Worm (Caenorhabditis elegans): Measurements from ENCODE around the gene cex-1.

cex-1 gene

DNA sequence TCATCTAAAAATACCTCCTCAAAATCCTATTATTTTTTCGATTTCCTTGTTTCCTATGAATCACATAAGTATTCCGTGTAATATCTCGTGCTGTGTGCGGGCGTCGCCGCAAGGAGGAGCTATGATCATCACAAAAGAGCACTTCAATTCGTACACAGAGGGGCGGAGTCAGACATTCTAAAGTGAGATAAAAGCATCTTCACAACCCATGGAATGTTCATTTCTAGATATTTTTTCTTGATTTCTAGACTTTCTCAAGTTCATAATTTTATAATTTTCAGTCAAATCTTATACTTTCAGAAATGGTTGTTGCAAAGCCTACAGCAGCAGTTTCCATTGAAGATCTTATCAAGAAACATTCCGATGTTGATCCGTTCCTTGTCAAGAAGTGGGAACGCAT is at the start of gene cex-1:
cex-1 (plus strand) TSS at position 301 of the 400 bp plus-strand sequence.
- no peak for TF ChIP-seq flt-1 (GFP tag; IDR thresholded peaks at IDR 0.05)
- no peak for TF ChIP-seq ztf-23 (GFP tag; IDR thresholded peaks at IDR 0.05)
- no peak for TF ChIP-seq klf-2 (GFP tag; conservative IDR thresholded peaks at IDR 0.05)
- no peak for TF ChIP-seq ref-1 (GFP tag; conservative IDR thresholded peaks at IDR 0.05)
- TF ChIP-seq ztf-29 (GFP tag; IDR thresholded peaks at IDR 0.05), result no peak
- TF ChIP-seq cog-1 (tag; optimal IDR thresholded peaks at IDR 0.05), result no peak
- TF ChIP-seq med-1 (GFP tag; optimal IDR thresholded peaks at IDR 0.05; ENCODE audit: insufficient read depth), result no peak
- TF ChIP-seq tab-1 (GFP tag; IDR thresholded peaks at IDR 0.05), result no peak
- TF ChIP-seq T22C8.4 (GFP tag; IDR thresholded peaks at IDR 0.05), result no peak

DNA sequence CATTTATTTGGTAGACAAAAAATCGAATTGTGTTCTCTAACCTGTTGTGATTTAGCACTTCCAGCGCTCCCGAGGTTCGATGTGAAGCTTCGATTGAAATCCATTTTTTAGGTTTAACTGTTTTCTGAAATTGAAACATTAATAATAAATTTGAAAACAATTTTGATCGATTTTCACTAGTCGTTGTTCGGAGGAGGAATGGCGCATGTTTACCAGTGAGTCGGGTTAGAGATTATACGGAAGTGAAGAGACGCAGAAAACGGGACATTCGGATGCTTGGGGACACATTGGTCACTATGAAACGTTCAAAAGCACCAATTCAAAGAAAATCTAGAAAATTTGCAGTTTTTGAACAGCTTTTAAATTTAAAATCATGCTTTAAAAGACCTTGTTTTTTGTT is 48.7 kb upstream of the cex-1 start, which contains the start of gene fbxl-3:
fbxl-3 (minus strand) TSS at position 124 of the 400 bp plus-strand sequence.
- TF ChIP-seq cog-1 (tag; optimal IDR thresholded peaks at IDR 0.05) (no peak), klf-2 (GFP tag; conservative IDR thresholded peaks at IDR 0.05) (no peak), T22C8.4 (GFP tag; IDR thresholded peaks at IDR 0.05) (no peak), ref-1 (GFP tag; conservative IDR thresholded peaks at IDR 0.05) (no peak), ztf-23 (GFP tag; IDR thresholded peaks at IDR 0.05) (no peak), med-1 (GFP tag; optimal IDR thresholded peaks at IDR 0.05; ENCODE audit: insufficient read depth) (no peak), tab-1 (GFP tag; IDR thresholded peaks at IDR 0.05) (no peak), flt-1 (GFP tag; IDR thresholded peaks at IDR 0.05) (no peak), ztf-29 (GFP tag; IDR thresholded peaks at IDR 0.05) (no peak)

DNA sequence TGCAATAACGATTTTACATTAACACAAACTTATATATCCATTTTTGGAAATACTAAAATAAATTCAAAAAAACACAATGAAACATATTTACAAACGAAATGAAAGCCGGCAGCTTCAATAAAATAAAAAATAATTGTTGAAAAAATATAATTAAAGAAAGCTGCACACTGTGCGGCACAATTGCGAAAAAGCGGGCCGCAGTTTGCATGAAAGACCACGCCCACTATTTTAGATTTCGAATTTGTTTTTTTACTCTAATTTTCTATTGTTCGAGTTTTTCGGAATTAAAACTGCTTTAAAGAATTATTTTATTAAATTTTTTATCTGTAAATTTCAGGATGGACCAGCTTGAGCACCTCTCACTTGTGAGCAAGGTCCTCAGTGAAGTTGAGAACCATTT is 48.3 kb upstream of the cex-1 start, which contains the start of gene mog-5:
mog-5 (plus strand) TSS at position 338 of the 400 bp plus-strand sequence.
- TF ChIP-seq klf-2 (GFP tag; conservative IDR thresholded peaks at IDR 0.05) (no peak; the same call in 1 of the 2 replicates), flt-1 (GFP tag; IDR thresholded peaks at IDR 0.05) (0 out of 2 replicates have a peak, but pooled peaks have one; percentile 29), tab-1 (GFP tag; IDR thresholded peaks at IDR 0.05) (0 out of 2 replicates have a peak, but pooled peaks have one; percentile 58), T22C8.4 (GFP tag; IDR thresholded peaks at IDR 0.05) (no peak), cog-1 (tag; optimal IDR thresholded peaks at IDR 0.05) (peak; percentile 8), ztf-23 (GFP tag; IDR thresholded peaks at IDR 0.05) (peak; percentile 68; the same call in 1 of the 2 replicates), ztf-29 (GFP tag; IDR thresholded peaks at IDR 0.05) (peak; percentile 87), med-1 (GFP tag; optimal IDR thresholded peaks at IDR 0.05; ENCODE audit: insufficient read depth) (peak; percentile 64)

DNA sequence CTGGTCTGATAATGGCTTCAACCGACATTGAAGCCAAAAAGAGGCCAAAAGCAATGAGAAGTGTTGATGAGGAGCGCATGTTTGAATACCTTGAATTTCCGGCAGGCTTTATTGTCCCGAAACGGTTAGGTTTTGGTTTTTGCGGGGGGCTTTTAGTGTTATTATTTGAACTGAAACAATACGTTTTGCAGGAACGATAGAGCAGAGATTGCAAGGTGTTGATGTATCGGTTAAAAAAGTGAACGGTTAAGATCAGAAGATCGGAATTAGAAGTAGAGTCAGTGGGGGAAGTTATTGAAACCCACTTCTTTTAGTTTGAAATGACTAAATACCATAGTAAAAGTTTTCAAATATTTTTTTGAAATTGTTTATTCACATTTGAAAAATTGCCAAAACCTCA is 39.9 kb upstream of the cex-1 start, which contains the start of gene clec-141:
clec-141 (minus strand) TSS at position 101 of the 400 bp plus-strand sequence.
- no peak for TF ChIP-seq klf-2 (GFP tag; conservative IDR thresholded peaks at IDR 0.05)
- TF ChIP-seq ref-1 (GFP tag; conservative IDR thresholded peaks at IDR 0.05), result no peak
- no peak for TF ChIP-seq ztf-29 (GFP tag; IDR thresholded peaks at IDR 0.05)
- no peak for TF ChIP-seq ztf-23 (GFP tag; IDR thresholded peaks at IDR 0.05)
- no peak for TF ChIP-seq flt-1 (GFP tag; IDR thresholded peaks at IDR 0.05)
- no peak for TF ChIP-seq cog-1 (tag; optimal IDR thresholded peaks at IDR 0.05)
- TF ChIP-seq tab-1 (GFP tag; IDR thresholded peaks at IDR 0.05), result no peak

DNA sequence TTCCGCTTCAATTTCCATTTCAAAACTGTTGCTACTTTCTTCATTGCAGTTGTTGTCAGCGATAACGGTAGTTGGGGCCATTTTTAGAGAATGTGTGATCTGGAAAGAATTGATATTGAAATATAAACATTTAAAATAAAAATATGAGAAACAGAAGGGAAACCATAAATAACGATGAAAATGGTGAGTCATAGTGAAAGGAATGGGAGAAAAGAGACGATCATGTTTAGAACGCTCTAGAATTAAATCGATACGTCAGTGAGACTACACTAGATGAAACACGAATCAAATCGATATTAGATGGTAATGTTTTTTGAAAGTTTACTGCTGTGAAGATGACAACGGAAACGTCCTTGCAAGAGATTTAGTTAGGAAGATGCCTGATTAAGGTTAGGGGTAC is 38.6 kb upstream of the cex-1 start, which contains the start of the genes EEED8.12 and EEED8.4:
EEED8.12 (minus strand) TSS at position 101 of the 400 bp plus-strand sequence.
EEED8.4 (plus strand) TSS at position 396 of the 400 bp plus-strand sequence.
- no peak for TF ChIP-seq ztf-23 (GFP tag; IDR thresholded peaks at IDR 0.05)
- no peak for TF ChIP-seq med-1 (GFP tag; optimal IDR thresholded peaks at IDR 0.05; ENCODE audit: insufficient read depth)

DNA sequence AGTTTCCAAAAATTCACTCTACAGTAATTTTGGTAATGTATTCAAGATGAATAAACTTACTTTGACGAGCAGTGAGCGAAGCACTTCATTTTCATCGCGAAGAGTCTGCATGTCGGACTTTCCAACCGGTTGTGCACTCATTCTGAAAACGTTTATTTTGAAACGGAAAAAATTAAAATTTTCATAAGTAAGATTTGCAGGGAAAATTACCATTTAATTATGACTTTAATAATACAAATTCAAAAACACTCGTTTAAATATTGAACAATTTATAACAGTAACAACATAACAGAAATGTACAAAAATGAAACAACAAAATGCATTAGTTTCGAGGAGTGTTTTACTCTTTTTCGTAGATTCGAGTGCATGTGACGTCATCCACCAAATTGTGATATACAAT is 35.0 kb upstream of the cex-1 start, which contains the start of the genes EEED8.13 and EEED8.18:
EEED8.13 (minus strand) TSS at position 101 of the 400 bp plus-strand sequence.
EEED8.18 (minus strand) TSS at position 144 of the 400 bp plus-strand sequence.
- TF ChIP-seq cog-1 (tag; optimal IDR thresholded peaks at IDR 0.05) (no peak), flt-1 (GFP tag; IDR thresholded peaks at IDR 0.05) (no peak), T22C8.4 (GFP tag; IDR thresholded peaks at IDR 0.05) (no peak), ztf-29 (GFP tag; IDR thresholded peaks at IDR 0.05) (no peak), klf-2 (GFP tag; conservative IDR thresholded peaks at IDR 0.05) (no peak), ztf-23 (GFP tag; IDR thresholded peaks at IDR 0.05) (no peak), med-1 (GFP tag; optimal IDR thresholded peaks at IDR 0.05; ENCODE audit: insufficient read depth) (no peak), ref-1 (GFP tag; conservative IDR thresholded peaks at IDR 0.05) (no peak), tab-1 (GFP tag; IDR thresholded peaks at IDR 0.05) (no peak)

DNA sequence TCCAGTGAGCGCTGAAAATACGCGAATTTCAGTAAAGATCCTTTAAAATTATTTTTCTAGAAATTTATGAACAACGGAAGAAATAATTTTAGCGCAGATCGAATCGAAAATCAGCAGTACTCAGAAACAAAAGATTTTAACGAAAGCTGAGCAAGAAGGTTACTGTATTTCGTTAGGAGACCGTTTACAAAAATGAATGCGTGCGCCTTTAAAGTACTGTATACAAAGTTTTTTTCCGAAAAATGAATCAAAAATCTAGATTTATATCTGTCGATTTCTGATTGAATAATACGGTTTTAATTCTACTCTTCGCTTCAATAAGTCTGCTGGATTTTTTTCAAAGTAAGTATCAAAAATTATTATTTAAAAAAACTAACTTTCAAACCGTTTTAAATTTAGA is 33.4 kb upstream of the cex-1 start, which contains the start of the genes EEED8.14 and EEED8.3:
EEED8.14 (minus strand) TSS at position 13 of the 400 bp plus-strand sequence.
EEED8.3 (plus strand) TSS at position 237 of the 400 bp plus-strand sequence.
- TF ChIP-seq tab-1 (GFP tag; IDR thresholded peaks at IDR 0.05), result no peak
- TF ChIP-seq T22C8.4 (GFP tag; IDR thresholded peaks at IDR 0.05), result no peak
- no peak for TF ChIP-seq klf-2 (GFP tag; conservative IDR thresholded peaks at IDR 0.05)
- no peak for TF ChIP-seq ztf-29 (GFP tag; IDR thresholded peaks at IDR 0.05)
- TF ChIP-seq med-1 (GFP tag; optimal IDR thresholded peaks at IDR 0.05; ENCODE audit: insufficient read depth), result no peak
- no peak for TF ChIP-seq cog-1 (tag; optimal IDR thresholded peaks at IDR 0.05)
- no peak for TF ChIP-seq ztf-23 (GFP tag; IDR thresholded peaks at IDR 0.05)
- TF ChIP-seq ref-1 (GFP tag; conservative IDR thresholded peaks at IDR 0.05), result no peak
- TF ChIP-seq flt-1 (GFP tag; IDR thresholded peaks at IDR 0.05), result no peak

DNA sequence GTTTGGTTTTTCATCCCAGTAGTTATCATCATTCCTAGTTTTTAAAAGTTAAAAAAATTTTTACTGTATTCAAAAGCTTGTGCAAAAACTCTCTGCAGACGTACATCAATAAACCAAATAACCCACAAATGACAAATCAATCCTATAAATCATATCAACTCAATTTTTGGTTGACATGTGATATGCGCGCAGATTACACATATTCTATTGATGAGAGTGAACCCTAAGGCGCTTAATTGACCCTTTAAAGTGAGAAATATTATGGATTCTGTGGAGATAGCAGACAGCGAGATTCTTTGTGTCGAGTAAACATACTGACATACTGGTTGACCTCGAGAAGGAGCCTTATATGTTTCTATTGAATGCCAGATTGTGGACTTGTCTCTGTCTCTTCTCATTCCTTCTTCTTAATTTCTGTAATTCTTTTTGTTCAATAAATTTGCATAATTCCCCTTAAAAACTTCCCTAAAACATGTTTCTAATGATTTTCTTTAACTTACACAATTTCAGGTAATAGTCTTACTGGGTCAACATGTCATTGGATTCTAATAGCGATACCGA is 31.2 kb upstream of the cex-1 start, which contains the start of gene EEED8.2:
EEED8.2 (plus strand) TSS at position 511 of the 561 bp plus-strand sequence.
- TF ChIP-seq T22C8.4 (GFP tag; IDR thresholded peaks at IDR 0.05) (no peak), cog-1 (tag; optimal IDR thresholded peaks at IDR 0.05) (peak; percentile 11)

DNA sequence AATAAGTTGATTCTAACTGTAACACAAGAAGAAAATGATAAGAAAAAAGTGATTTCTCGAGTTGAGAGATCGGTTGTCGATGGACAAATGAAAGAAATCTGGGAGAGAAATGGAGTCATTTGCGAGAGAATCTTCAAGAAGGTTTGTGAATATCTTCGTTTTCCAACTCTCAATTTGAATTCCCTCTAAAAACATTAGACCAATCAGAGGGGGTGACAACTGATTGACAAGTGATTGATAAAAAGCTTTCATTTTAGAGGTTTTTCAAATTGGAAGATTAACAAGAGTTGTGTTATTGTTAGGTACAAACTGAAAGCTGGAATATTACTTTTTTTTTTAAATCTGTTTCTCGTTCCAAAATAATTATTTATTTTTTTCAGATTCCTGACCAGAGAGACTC is 29.6 kb upstream of the cex-1 start:
- TF ChIP-seq tab-1 (GFP tag; IDR thresholded peaks at IDR 0.05) (no peak), cog-1 (tag; optimal IDR thresholded peaks at IDR 0.05) (no peak), ztf-23 (GFP tag; IDR thresholded peaks at IDR 0.05) (no peak), T22C8.4 (GFP tag; IDR thresholded peaks at IDR 0.05) (no peak)

DNA sequence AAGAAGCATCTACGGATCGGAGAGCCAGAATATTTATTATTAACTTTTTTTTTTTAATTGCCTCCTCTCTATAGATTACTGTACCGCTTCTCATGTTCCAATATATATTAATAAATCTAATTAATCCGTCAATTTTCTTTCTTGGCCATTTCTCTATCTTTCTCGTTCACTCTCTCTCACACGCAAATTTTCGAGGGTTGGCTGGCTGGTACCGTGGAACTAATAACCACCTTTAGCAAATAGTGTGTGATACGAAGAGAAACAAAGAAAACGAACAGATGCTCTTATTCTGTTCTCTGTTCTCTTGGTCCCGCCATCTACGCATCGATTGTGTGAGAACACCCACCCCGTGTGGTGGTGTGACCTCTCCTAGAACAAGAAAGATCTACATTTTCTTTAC is 29.2 kb upstream of the cex-1 start:
- TF ChIP-seq cog-1 (tag; optimal IDR thresholded peaks at IDR 0.05) (no peak), flt-1 (GFP tag; IDR thresholded peaks at IDR 0.05) (0 out of 2 replicates have a peak, but pooled peaks have one; percentile 36)
